Fruit fly (Drosophila melanogaster) whole organism, prepupa: Measurements from ENCODE around the gene Pez.

Experiments used
- Blimp-1 ChIP-seq: fragments of 200-800 bp; sonication (Bioruptor generic); optimal IDR thresholded peaks from 3 replicates; lab custom pipeline; 2017; ENCODE audit warnings: missing biosample characterization, missing genetic modification characterization, mild to moderate bottlenecking, moderate library complexity, missing genetic modification reagents
- CG10631 ChIP-seq: fragments of 200-800 bp; sonication (Bioruptor generic); optimal IDR thresholded peaks from 2 replicates; lab custom pipeline; 2016; ENCODE audit warnings: missing biosample characterization, missing genetic modification characterization
- CG10669 ChIP-seq: fragments of 200-800 bp; sonication (Bioruptor generic); optimal IDR thresholded peaks from 3 replicates; lab custom pipeline; 2018; ENCODE audit warnings: missing biosample characterization, mild to moderate bottlenecking, missing genetic modification characterization, moderate library complexity
- CG11762 ChIP-seq: fragments of 200-800 bp; sonication (Bioruptor generic); optimal IDR thresholded peaks from 3 replicates; lab custom pipeline; 2016; ENCODE audit warnings: missing biosample characterization, missing genetic modification characterization; ENCODE audit not compliant: insufficient read depth
- CG11902 ChIP-seq: fragments of 200-800 bp; sonication (Bioruptor generic); optimal IDR thresholded peaks from 3 replicates; lab custom pipeline; 2016; ENCODE audit warnings: missing biosample characterization, missing genetic modification characterization
- CG15336 ChIP-seq: fragments of 200-800 bp; sonication (Bioruptor generic); IDR thresholded peaks from 2 replicates; pipeline ENCODE4 v1.3.6; 2022; ENCODE audit warnings: missing biosample characterization, missing genetic modification characterization
- CG1621 ChIP-seq: fragments of 200-800 bp; sonication (Bioruptor generic); optimal IDR thresholded peaks from 3 replicates; lab custom pipeline; 2018; ENCODE audit warnings: missing biosample characterization, mild to moderate bottlenecking, missing genetic modification characterization
- CG16779 ChIP-seq: fragments of 200-800 bp; sonication (Bioruptor generic); optimal IDR thresholded peaks from 3 replicates; lab custom pipeline; 2017; ENCODE audit warnings: missing biosample characterization, mild to moderate bottlenecking, missing genetic modification characterization
- CG32006 ChIP-seq: fragments of 200-800 bp; sonication (Bioruptor generic); optimal IDR thresholded peaks from 3 replicates; lab custom pipeline; 2017; ENCODE audit warnings: missing biosample characterization, mild to moderate bottlenecking, missing genetic modification characterization
- CG34406 ChIP-seq: fragments of 200-800 bp; sonication (Bioruptor generic); optimal IDR thresholded peaks from 3 replicates; lab custom pipeline; 2016; ENCODE audit warnings: missing biosample characterization, missing genetic modification characterization
- CG3919 ChIP-seq: fragments of 200-800 bp; sonication (Bioruptor generic); optimal IDR thresholded peaks from 3 replicates; lab custom pipeline; 2016; ENCODE audit warnings: missing biosample characterization, missing genetic modification characterization
- CG4318 ChIP-seq: fragments of 200-800 bp; sonication (Bioruptor generic); optimal IDR thresholded peaks from 3 replicates; lab custom pipeline; 2017; ENCODE audit warnings: missing biosample characterization, mild to moderate bottlenecking, missing genetic modification characterization
- CG6163 ChIP-seq: fragments of 200-800 bp; sonication (Bioruptor generic); IDR thresholded peaks from 3 replicates; pipeline ENCODE4 v1.3.6; 2022; ENCODE audit warnings: missing biosample characterization, missing genetic modification characterization
- CG6276 ChIP-seq: fragments of 200-800 bp; sonication (Bioruptor generic); optimal IDR thresholded peaks from 2 replicates; lab custom pipeline; 2017; ENCODE audit warnings: missing biosample characterization, mild to moderate bottlenecking, missing genetic modification characterization
- CG6792 ChIP-seq: fragments of 200-800 bp; sonication (Bioruptor generic); optimal IDR thresholded peaks from 3 replicates; lab custom pipeline; 2016; ENCODE audit warnings: missing biosample characterization, missing genetic modification characterization
- CG8119 ChIP-seq: fragments of 200-800 bp; sonication (Bioruptor generic); IDR thresholded peaks from 3 replicates; pipeline ENCODE4 v1.3.6; 2022; ENCODE audit warnings: missing biosample characterization, missing genetic modification characterization
- CG8319 ChIP-seq: fragments of 200-800 bp; sonication (Bioruptor generic); optimal IDR thresholded peaks from 3 replicates; lab custom pipeline; 2016; ENCODE audit warnings: missing biosample characterization, missing genetic modification characterization
- CG8632 ChIP-seq: fragments of 200-800 bp; sonication (Bioruptor generic); optimal IDR thresholded peaks from 3 replicates; lab custom pipeline; 2016; ENCODE audit warnings: missing biosample characterization, missing genetic modification characterization
- CG9139 ChIP-seq: fragments of 200-800 bp; sonication (Bioruptor generic); optimal IDR thresholded peaks from 3 replicates; lab custom pipeline; 2017; ENCODE audit warnings: missing biosample characterization, mild to moderate bottlenecking, missing genetic modification characterization
- Eip75B ChIP-seq: fragments of 200-800 bp; sonication (Bioruptor generic); optimal IDR thresholded peaks from 3 replicates; lab custom pipeline; 2016; ENCODE audit warnings: missing biosample characterization, missing genetic modification characterization
- Eip78C ChIP-seq: fragments of 200-800 bp; sonication (Bioruptor generic); peaks from one replicate; lab custom pipeline; 2016; ENCODE audit warnings: missing biosample characterization, missing genetic modification characterization
- Eip93F ChIP-seq: fragments of 200-800 bp; sonication (Bioruptor generic); optimal IDR thresholded peaks from 2 replicates; lab custom pipeline; 2016; ENCODE audit warnings: missing biosample characterization, mild to moderate bottlenecking, missing genetic modification characterization
- Ets96B ChIP-seq: fragments of 200-800 bp; optimal IDR thresholded peaks from 2 replicates; lab custom pipeline; 2019; ENCODE audit warnings: missing biosample characterization, mild to moderate bottlenecking, missing genetic modification characterization, moderate library complexity
- Gug ChIP-seq: fragments of 200-800 bp; sonication (Bioruptor generic); IDR thresholded peaks from 2 replicates; pipeline ENCODE4 v1.3.6; 2022; ENCODE audit warnings: missing biosample characterization, missing genetic modification characterization
- Hr38 ChIP-seq: sonication (Bioruptor generic); optimal IDR thresholded peaks from 2 replicates; lab custom pipeline; 2016; ENCODE audit warnings: missing biosample characterization, missing genetic modification characterization
- Hr4 ChIP-seq: fragments of 200-800 bp; sonication (Bioruptor generic); optimal IDR thresholded peaks from 3 replicates; lab custom pipeline; 2016; ENCODE audit warnings: missing biosample characterization, missing genetic modification characterization
- Met ChIP-seq: fragments of 200-800 bp; sonication (Bioruptor generic); optimal IDR thresholded peaks from 3 replicates; lab custom pipeline; 2016; ENCODE audit warnings: missing biosample characterization, missing genetic modification characterization
- OdsH ChIP-seq: fragments of 200-800 bp; sonication (Bioruptor generic); optimal IDR thresholded peaks from 3 replicates; lab custom pipeline; 2016; ENCODE audit warnings: missing biosample characterization, missing genetic modification characterization
- Sox102F ChIP-seq: fragments of 200-800 bp; sonication (Bioruptor generic); optimal IDR thresholded peaks from 2 replicates; lab custom pipeline; 2016; ENCODE audit warnings: missing biosample characterization, mild to moderate bottlenecking, missing genetic modification characterization
- Sox14 ChIP-seq: fragments of 200-800 bp; sonication (Bioruptor generic); optimal IDR thresholded peaks from 3 replicates; lab custom pipeline; 2016; ENCODE audit warnings: missing biosample characterization, missing genetic modification characterization
- Sox15 ChIP-seq: fragments of 200-800 bp; sonication (Bioruptor generic); optimal IDR thresholded peaks from 3 replicates; lab custom pipeline; 2016; ENCODE audit warnings: missing biosample characterization, missing genetic modification characterization
- achi ChIP-seq: fragments of 200-800 bp; sonication (Bioruptor generic); optimal IDR thresholded peaks from 3 replicates; lab custom pipeline; 2016; ENCODE audit warnings: missing biosample characterization, missing genetic modification characterization
- acj6 ChIP-seq: fragments of 200-800 bp; sonication (Bioruptor generic); optimal IDR thresholded peaks from 3 replicates; lab custom pipeline; 2016; ENCODE audit warnings: missing biosample characterization, missing genetic modification characterization
- cyc ChIP-seq: fragments of 200-800 bp; sonication (Bioruptor generic); optimal IDR thresholded peaks from 3 replicates; lab custom pipeline; 2016; ENCODE audit warnings: missing biosample characterization, missing genetic modification characterization
- dsx ChIP-seq: fragments of 200-800 bp; optimal IDR thresholded peaks from 3 replicates; lab custom pipeline; 2019; ENCODE audit warnings: missing biosample characterization, mild to moderate bottlenecking, missing genetic modification characterization, moderate library complexity; ENCODE audit not compliant: poor library complexity, severe bottlenecking
- eg ChIP-seq: fragments of 200-800 bp; sonication (Bioruptor generic); IDR thresholded peaks from 3 replicates; pipeline ENCODE4 v1.3.6; 2022; ENCODE audit warnings: missing biosample characterization, missing genetic modification characterization
- esn ChIP-seq: fragments of 200-800 bp; sonication (Bioruptor generic); optimal IDR thresholded peaks from 2 replicates; lab custom pipeline; 2016; ENCODE audit warnings: missing biosample characterization, mild to moderate bottlenecking, missing genetic modification characterization, moderate library complexity
- fd59A ChIP-seq: fragments of 200-800 bp; sonication (Bioruptor generic); optimal IDR thresholded peaks from 2 replicates; lab custom pipeline; 2017; ENCODE audit warnings: missing biosample characterization, mild to moderate bottlenecking, missing genetic modification characterization, missing genetic modification reagents
- fd85E ChIP-seq: fragments of 200-800 bp; sonication (Bioruptor generic); optimal IDR thresholded peaks from 3 replicates; lab custom pipeline; 2016; ENCODE audit warnings: missing biosample characterization, missing genetic modification characterization
- lz ChIP-seq: fragments of 200-800 bp; sonication (Bioruptor generic); optimal IDR thresholded peaks from 3 replicates; lab custom pipeline; 2016; ENCODE audit warnings: missing biosample characterization, missing genetic modification characterization
- net ChIP-seq: fragments of 200-800 bp; sonication (Bioruptor generic); optimal IDR thresholded peaks from 3 replicates; lab custom pipeline; 2016; ENCODE audit warnings: missing biosample characterization, missing genetic modification characterization
- salr ChIP-seq, 2 experiments: fragments of 200-800 bp; sonication (Bioruptor generic); optimal IDR thresholded peaks; 3 replicates each; lab custom pipeline; 2016 to 2018; ENCODE audit warnings: missing biosample characterization in 2 of 2, missing genetic modification characterization in 2 of 2, mild to moderate bottlenecking in 1 of 2
- ss ChIP-seq, 2 experiments: fragments of 200-800 bp; sonication (Bioruptor generic); optimal IDR thresholded peaks; 2 replicates in 1 of 2; 3 replicates in 1 of 2; lab custom pipeline; 2017 to 2018; ENCODE audit warnings: mild to moderate bottlenecking in 2 of 2, missing biosample characterization in 2 of 2, missing genetic modification characterization in 2 of 2, moderate library complexity in 1 of 2
- svp ChIP-seq: fragments of 200-800 bp; sonication (Bioruptor generic); peaks from one replicate; lab custom pipeline; 2016; ENCODE audit warnings: missing biosample characterization, missing genetic modification characterization
- topi ChIP-seq: fragments of 200-800 bp; sonication (Bioruptor generic); optimal IDR thresholded peaks from 3 replicates; lab custom pipeline; 2016; ENCODE audit warnings: missing biosample characterization, missing genetic modification characterization
- vri ChIP-seq: fragments of 200-800 bp; sonication (Bioruptor generic); optimal IDR thresholded peaks from 3 replicates; lab custom pipeline; 2016; ENCODE audit warnings: missing biosample characterization, mild to moderate bottlenecking, missing genetic modification characterization

The Pez gene

dm6 chr2L:6319068-6319467 lies 19.4 kb downstream of the Pez start:
- TF ChIP-seq Sox14 (no peak), CG34406 (GFP tag; lab: Kevin White, UChicago) (no peak)

- TF ChIP-seq topi (GFP tag; lab: Kevin White, UChicago) (no peak), svp (GFP tag; lab: Kevin White, UChicago) (peak; percentile 4)
Observed at dm6 chr2L:6309879-6310278, 28.6 kb downstream of the Pez start.

- TF ChIP-seq CG11762 (GFP tag; lab: Kevin White, UChicago) (no peak), dsx (no peak), CG9139 (GFP tag; lab: Kevin White, UChicago) (no peak), lz (no peak), eg (GFP tag; lab: Robert Waterston, UW) (no peak), CG15336 (GFP tag; lab: Robert Waterston, UW) (no peak), fd59A (GFP tag; lab: Kevin White, UChicago) (no peak), svp (GFP tag; lab: Kevin White, UChicago) (no peak), Sox15 (GFP tag; lab: Kevin White, UChicago) (no peak), salr (GFP tag; optimal IDR thresholded peaks at IDR 0.05; lab: Kevin White, UChicago) (no peak)
Observed at dm6 chr2L:6308651-6309050, 29.8 kb downstream of the Pez start, which contains the start of the genes CG43922 and CG13984. CG43922 (minus strand) TSS chr2L:6308751. CG13984 (plus strand) TSS chr2L:6308819.

dm6 chr2L:6306895-6307294 lies 31.6 kb downstream of the Pez start:
- no peak for TF ChIP-seq Hr38 (GFP tag; lab: Kevin White, UChicago)
- peak; percentile 16 for TF ChIP-seq CG8632
- peak; percentile 57 for TF ChIP-seq Ets96B (tag; lab: Kevin White, UChicago)
- TF ChIP-seq ss (GFP tag; optimal IDR thresholded peaks at IDR 0.05; lab: Kevin White, UChicago) = peak in 1 of 2 experiments; percentile 22
- no peak for TF ChIP-seq esn (GFP tag; lab: Kevin White, UChicago)
- peak; percentile 33 for TF ChIP-seq acj6 (GFP tag; lab: Kevin White, UChicago)
- TF ChIP-seq vri = peak; percentile 37
- TF ChIP-seq Sox102F = peak; percentile 54
- peak; percentile 44 for TF ChIP-seq Sox14
- TF ChIP-seq CG6792 (GFP tag; lab: Kevin White, UChicago) = peak; percentile 52
- TF ChIP-seq cyc = peak; percentile 38
- peak; percentile 74 for TF ChIP-seq Eip78C (GFP tag; lab: Kevin White, UChicago)
- TF ChIP-seq Hr4 = peak; percentile 58
- no peak for TF ChIP-seq Eip93F (GFP tag; lab: Kevin White, UChicago)
- peak; percentile 29 for TF ChIP-seq CG4318 (GFP tag; lab: Kevin White, UChicago)
- TF ChIP-seq lz = peak; percentile 18
- TF ChIP-seq Sox15 (GFP tag; lab: Kevin White, UChicago) = no peak
- no peak for TF ChIP-seq CG9139 (GFP tag; lab: Kevin White, UChicago)
- TF ChIP-seq net (GFP tag; lab: Kevin White, UChicago) = peak; percentile 24
- TF ChIP-seq CG8319 (GFP tag; lab: Kevin White, UChicago) = no peak
- TF ChIP-seq Gug (GFP tag; lab: Robert Waterston, UW) = peak; percentile 35; the same call in 1 of the 2 replicates
- peak; percentile 25 for TF ChIP-seq CG10631 (GFP tag; lab: Kevin White, UChicago)
- TF ChIP-seq CG11902 = peak; percentile 10
- peak; percentile 62 for TF ChIP-seq CG6163 (GFP tag; lab: Robert Waterston, UW)
- TF ChIP-seq CG3919 = peak; percentile 49
- peak; percentile 9 for TF ChIP-seq Eip75B (GFP tag; lab: Kevin White, UChicago)
- TF ChIP-seq CG10669 (GFP tag; lab: Kevin White, UChicago) = peak; percentile 42
- TF ChIP-seq CG32006 = peak; percentile 50
- peak; percentile 55 for TF ChIP-seq OdsH (GFP tag; lab: Kevin White, UChicago)
- no peak for TF ChIP-seq fd85E
- peak; percentile 39 for TF ChIP-seq CG34406 (GFP tag; lab: Kevin White, UChicago)
- TF ChIP-seq CG16779 (tag; lab: Kevin White, UChicago) = no peak
- TF ChIP-seq CG1621 (tag; lab: Kevin White, UChicago) = no peak
- peak; percentile 45 for TF ChIP-seq achi
- no peak for TF ChIP-seq CG6276 (GFP tag; lab: Kevin White, UChicago)
- peak; percentile 59 for TF ChIP-seq Met (GFP tag; lab: Kevin White, UChicago)
- TF ChIP-seq Blimp-1 = no peak
- peak; percentile 50; the same call in 2 of the 3 replicates for TF ChIP-seq CG8119 (GFP tag; lab: Robert Waterston, UW)
